Worm (Caenorhabditis elegans) whole organism, late embryonic: ENCODE results near the gene srt-69.

Source experiments
- che-1 ChIP-seq: sonication (generic microtip); optimal IDR thresholded peaks from 2 replicates; lab custom pipeline; 2016; ENCODE audit warnings: mild to moderate bottlenecking, missing genetic modification characterization, missing compliant biosample characterization
- lim-6 ChIP-seq: sonication (generic microtip); optimal IDR thresholded peaks from 2 replicates; lab custom pipeline; 2016; ENCODE audit warnings: missing genetic modification characterization, missing compliant biosample characterization
- nhr-11 ChIP-seq: fragments of 150-350 bp; optimal IDR thresholded peaks from 2 replicates; lab custom pipeline; 2014; ENCODE audit warnings: missing biosample characterization, missing genetic modification characterization
- pha-2 ChIP-seq: sonication (generic microtip); optimal IDR thresholded peaks from 2 replicates; lab custom pipeline; 2017; ENCODE audit warnings: mild to moderate bottlenecking, missing genetic modification characterization, missing compliant biosample characterization
- pqm-1 ChIP-seq: sonication (generic microtip); optimal IDR thresholded peaks from 2 replicates; lab custom pipeline; 2016; ENCODE audit warnings: missing genetic modification characterization, missing compliant biosample characterization
- pros-1 ChIP-seq: fragments of 150-350 bp; optimal IDR thresholded peaks from 2 replicates; lab custom pipeline; 2014; ENCODE audit warnings: missing biosample characterization, missing genetic modification reagents, missing genetic modification characterization
- sdc-2 ChIP-seq: sonication (generic microtip); optimal IDR thresholded peaks from 2 replicates; lab custom pipeline; 2016; ENCODE audit warnings: missing genotype, missing genetic modification characterization, missing compliant biosample characterization
- sox-2 ChIP-seq: fragments of 200-800 bp; sonication (Bioruptor generic); IDR thresholded peaks from 2 replicates; pipeline ENCODE4 v1.3.6; 2022; ENCODE audit warnings: missing genetic modification reagents, missing genetic modification characterization, missing compliant biosample characterization
- sox-4 ChIP-seq: sonication (generic microtip); optimal IDR thresholded peaks from 2 replicates; lab custom pipeline; 2017; ENCODE audit warnings: mild to moderate bottlenecking, missing genetic modification characterization, inconsistent platforms, missing compliant biosample characterization
- syd-9 ChIP-seq: sonication (generic microtip); optimal IDR thresholded peaks from 2 replicates; lab custom pipeline; 2016; ENCODE audit warnings: mild to moderate bottlenecking, missing genetic modification characterization, moderate library complexity, missing compliant biosample characterization
- tbx-2 ChIP-seq: sonication (generic microtip); optimal IDR thresholded peaks from 2 replicates; lab custom pipeline; 2016; ENCODE audit warnings: missing genetic modification characterization, missing compliant biosample characterization
- unc-42 ChIP-seq: sonication (generic microtip); optimal IDR thresholded peaks from 2 replicates; lab custom pipeline; 2016; ENCODE audit warnings: missing genotype, missing genetic modification characterization, missing compliant biosample characterization
- unc-86 ChIP-seq: sonication (generic microtip); optimal IDR thresholded peaks from 2 replicates; lab custom pipeline; 2016; ENCODE audit warnings: missing genetic modification characterization, missing compliant biosample characterization

- no peak for TF ChIP-seq che-1 (tag; lab: Kevin White, UChicago)
- TF ChIP-seq nhr-11 = no peak
- no peak for TF ChIP-seq sdc-2 (tag; lab: Kevin White, UChicago)
- TF ChIP-seq lim-6 (tag; lab: Kevin White, UChicago) = no peak
- TF ChIP-seq pha-2 (tag; lab: Kevin White, UChicago) = no peak
- TF ChIP-seq syd-9 (tag; lab: Kevin White, UChicago) = no peak
- no peak for TF ChIP-seq tbx-2 (tag; lab: Kevin White, UChicago)
- TF ChIP-seq pqm-1 (tag; lab: Kevin White, UChicago) = no peak
- no peak for TF ChIP-seq sox-4 (tag; lab: Kevin White, UChicago)
- no peak for TF ChIP-seq pros-1
- no peak for TF ChIP-seq sox-2 (GFP tag; lab: Robert Waterston, UW)
- TF ChIP-seq unc-42 (tag; lab: Kevin White, UChicago) = no peak
- TF ChIP-seq unc-86 (tag; lab: Kevin White, UChicago) = no peak
Measured at ce11 chrV:5301226-5301625, 35.7 kb upstream of the srt-69 start.
